Fruit fly (Drosophila melanogaster): Measurements from ENCODE around the gene CG15468.
A peak's percentile ranks its signal among the peaks of the same experiment; 100 is the strongest.

dm6 chrX:4918228-4919022, 42.5 kb downstream of the CG15468 start, which contains the start of the genes CG4041 and Hgsnat:
- TF ChIP-seq Hr78 (GFP tag; optimal IDR thresholded peaks at IDR 0.05) = no peak
- peak; percentile 1 for TF ChIP-seq OdsH (GFP tag; optimal IDR thresholded peaks at IDR 0.05)
- no peak for TF ChIP-seq Dif (GFP tag; optimal IDR thresholded peaks at IDR 0.05; ENCODE audit: partially characterized antibody)
- TF ChIP-seq dmrt93B (GFP tag; optimal IDR thresholded peaks at IDR 0.05) = peak; percentile 25
- no peak for TF ChIP-seq usp (GFP tag; optimal IDR thresholded peaks at IDR 0.05)
- peak; percentile 26 for TF ChIP-seq fru (GFP tag; optimal IDR thresholded peaks at IDR 0.05)
- TF ChIP-seq br (GFP tag; optimal IDR thresholded peaks at IDR 0.05) = peak; percentile 23
- TF ChIP-seq woc (GFP tag; optimal IDR thresholded peaks at IDR 0.05) = peak; percentile 7
- peak; percentile 22 for TF ChIP-seq dsf (GFP tag; optimal IDR thresholded peaks at IDR 0.05; ENCODE audit: borderline replicate concordance)
- peak; percentile 44 for TF ChIP-seq Jra (GFP tag; optimal IDR thresholded peaks at IDR 0.05)
- no peak for TF ChIP-seq jim (GFP tag; optimal IDR thresholded peaks at IDR 0.05)
- TF ChIP-seq foxo (GFP tag; optimal IDR thresholded peaks at IDR 0.05) = peak in 1 of 2 experiments; percentile 49
- no peak for TF ChIP-seq Abd-B (GFP tag; optimal IDR thresholded peaks at IDR 0.05)

All from whole organism, wandering third instar larva.